4 fruit fly cellular contexts compared by ENCODE assay signal in genomic region chr3R:8744198-8744597, dm6.
TF ChIP-seq lines count a peak whose summit lies in the region.

No protein-coding gene starts in this region.

TF ChIP-seq in whole organism, adult, 20 proteins besides CTCF, POLR2A, EP300 and RAD21 (continued from another document):
- no peak for TF ChIP-seq CG5204 (GFP tag; optimal IDR thresholded peaks at IDR 0.05; lab: Kevin White, UChicago)
TF ChIP-seq in whole organism, adult: peak in this region for 5.

TF ChIP-seq in whole organism, embryonic, 481 proteins besides CTCF, POLR2A, EP300 and RAD21 (continued from another document and continues in another):
- TF ChIP-seq Xrp1 (GFP tag; IDR thresholded peaks at IDR 0.05; lab: Robert Waterston, UW) (peak; percentile 44), CG11093 (GFP tag; IDR thresholded peaks at IDR 0.05; lab: Robert Waterston, UW) (0 out of 3 replicates have a peak, but pooled peaks have one; percentile 24), CG30403 (GFP tag; optimal IDR thresholded peaks at IDR 0.05; lab: Kevin White, UChicago) (peak; percentile 44), CG8944 (GFP tag; optimal IDR thresholded peaks at IDR 0.05; lab: Kevin White, UChicago) (peak; percentile 51), CG14050 (GFP tag; IDR thresholded peaks at IDR 0.05; lab: Robert Waterston, UW) (peak; percentile 12; the same call in 2 of the 3 replicates), Atf-2 (GFP tag; optimal IDR thresholded peaks at IDR 0.05; lab: Kevin White, UChicago) (peak; percentile 29), zfh1 (GFP tag; IDR thresholded peaks at IDR 0.05; lab: Robert Waterston, UW) (peak; percentile 40; the same call in 1 of the 3 replicates), CG10267 (tag; optimal IDR thresholded peaks at IDR 0.05; lab: Kevin White, UChicago) (peak; percentile 17), gsb (GFP tag; IDR thresholded peaks at IDR 0.05; lab: Robert Waterston, UW) (0 out of 2 replicates have a peak, but pooled peaks have one; percentile 10), D (optimal IDR thresholded peaks at IDR 0.05; lab: Kevin White, UChicago) (no peak), D (GFP tag; optimal IDR thresholded peaks at IDR 0.05; lab: Kevin White, UChicago) (no peak), danr (GFP tag; IDR thresholded peaks at IDR 0.05; lab: Robert Waterston, UW) (peak; percentile 8; the same call in 1 of the 2 replicates), Oli (tag; optimal IDR thresholded peaks at IDR 0.05; lab: Kevin White, UChicago) (peak; percentile 62), MESR4 (GFP tag; optimal IDR thresholded peaks at IDR 0.05; lab: Kevin White, UChicago) (no peak), trem (tag; optimal IDR thresholded peaks at IDR 0.05; lab: Kevin White, UChicago) (no peak), HLH3B (GFP tag; IDR thresholded peaks at IDR 0.05; lab: Robert Waterston, UW) (peak; percentile 57; the same call in 1 of the 2 replicates), CG32767 (GFP tag; IDR thresholded peaks at IDR 0.05; lab: Robert Waterston, UW) (peak; percentile 39; the same call in 1 of the 2 replicates), Fer1 (GFP tag; optimal IDR thresholded peaks at IDR 0.05; lab: Kevin White, UChicago) (peak; percentile 45), sd (tag; optimal IDR thresholded peaks at IDR 0.05; lab: Kevin White, UChicago) (peak; percentile 8), CG10431 (GFP tag; optimal IDR thresholded peaks at IDR 0.05; lab: Kevin White, UChicago) (no peak), chif (GFP tag; optimal IDR thresholded peaks at IDR 0.05; lab: Kevin White, UChicago) (peak in 1 of 2 experiments; percentile 45), ranshi (GFP tag; IDR thresholded peaks at IDR 0.05; lab: Robert Waterston, UW) (peak; percentile 61), CG11695 (GFP tag; IDR thresholded peaks at IDR 0.05; lab: Robert Waterston, UW) (peak; percentile 42; the same call in 2 of the 3 replicates), CG10209 (GFP tag; optimal IDR thresholded peaks at IDR 0.05; lab: Kevin White, UChicago) (peak; percentile 54), ase (GFP tag; IDR thresholded peaks at IDR 0.05; lab: Robert Waterston, UW) (peak; percentile 58; the same call in 1 of the 3 replicates), esg (GFP tag; conservative IDR thresholded peaks at IDR 0.05; lab: Robert Waterston, UW) (peak; percentile 66), CG32532 (GFP tag; IDR thresholded peaks at IDR 0.05; lab: Robert Waterston, UW) (peak; percentile 62; the same call in 1 of the 2 replicates), az2 (GFP tag; optimal IDR thresholded peaks at IDR 0.05; lab: Kevin White, UChicago) (peak; percentile 34), tio (GFP tag; optimal IDR thresholded peaks at IDR 0.05; lab: Kevin White, UChicago) (peak; percentile 26), sr (GFP tag; IDR thresholded peaks at IDR 0.05; lab: Robert Waterston, UW) (no peak), CG12219 (GFP tag; optimal IDR thresholded peaks at IDR 0.05; lab: Kevin White, UChicago) (peak; percentile 39), CG8290 (GFP tag; optimal IDR thresholded peaks at IDR 0.05; lab: Kevin White, UChicago) (no peak), CG8290 (tag; optimal IDR thresholded peaks at IDR 0.05; lab: Kevin White, UChicago) (peak in 1 of 2 experiments; percentile 23), bowl (GFP tag; IDR thresholded peaks at IDR 0.05; lab: Robert Waterston, UW) (no peak), CG17359 (tag; optimal IDR thresholded peaks at IDR 0.05; lab: Kevin White, UChicago) (peak; percentile 48), lilli (GFP tag; optimal IDR thresholded peaks at IDR 0.05; lab: Kevin White, UChicago) (peak; percentile 66), vvl (GFP tag; IDR thresholded peaks at IDR 0.05; lab: Robert Waterston, UW) (peak; percentile 59), Nf-YC (tag; optimal IDR thresholded peaks at IDR 0.05; lab: Kevin White, UChicago) (peak; percentile 5), CG14667 (GFP tag; IDR thresholded peaks at IDR 0.05; lab: Robert Waterston, UW) (0 out of 2 replicates have a peak, but pooled peaks have one; percentile 27), mld (GFP tag; IDR thresholded peaks at IDR 0.05; lab: Robert Waterston, UW; ENCODE audit: partially characterized antibody) (no peak), unpg (GFP tag; optimal IDR thresholded peaks at IDR 0.05; lab: Kevin White, UChicago) (peak; percentile 65)

TF ChIP-seq in whole organism, prepupa, 60 proteins besides CTCF, POLR2A, EP300 and RAD21 (continued from another document):
- peak; percentile 61 for TF ChIP-seq Smox (GFP tag; optimal IDR thresholded peaks at IDR 0.05; lab: Kevin White, UChicago)
- TF ChIP-seq spab (GFP tag; optimal IDR thresholded peaks at IDR 0.05; lab: Kevin White, UChicago), result peak; percentile 2
- TF ChIP-seq dac (GFP tag; optimal IDR thresholded peaks at IDR 0.05; lab: Kevin White, UChicago), result no peak
- no peak for TF ChIP-seq Lpt (GFP tag; optimal IDR thresholded peaks at IDR 0.05; lab: Kevin White, UChicago)
- peak; percentile 50 for TF ChIP-seq pdm3 (GFP tag; optimal IDR thresholded peaks at IDR 0.05; lab: Kevin White, UChicago)
- TF ChIP-seq CG6854 (GFP tag; optimal IDR thresholded peaks at IDR 0.05; lab: Kevin White, UChicago), result no peak
- TF ChIP-seq esn (GFP tag; optimal IDR thresholded peaks at IDR 0.05; lab: Kevin White, UChicago), result peak; percentile 62
- TF ChIP-seq Sox102F (GFP tag; optimal IDR thresholded peaks at IDR 0.05; lab: Kevin White, UChicago), result peak; percentile 64
- peak; percentile 44; the same call in 1 of the 3 replicates for TF ChIP-seq CG8119 (GFP tag; IDR thresholded peaks at IDR 0.05; lab: Robert Waterston, UW)
- TF ChIP-seq Eip75B (GFP tag; optimal IDR thresholded peaks at IDR 0.05; lab: Kevin White, UChicago), result peak; percentile 43
- peak; percentile 17 for TF ChIP-seq acj6 (GFP tag; optimal IDR thresholded peaks at IDR 0.05; lab: Kevin White, UChicago)
- peak; percentile 40 for TF ChIP-seq achi (GFP tag; optimal IDR thresholded peaks at IDR 0.05; lab: Kevin White, UChicago)
- TF ChIP-seq vri (GFP tag; optimal IDR thresholded peaks at IDR 0.05; lab: Kevin White, UChicago), result peak; percentile 54
- no peak; the same call in 1 of the 2 replicates for TF ChIP-seq Gug (GFP tag; IDR thresholded peaks at IDR 0.05; lab: Robert Waterston, UW)
- TF ChIP-seq dsx (GFP tag; optimal IDR thresholded peaks at IDR 0.05; lab: Kevin White, UChicago; ENCODE audit: poor library complexity, severe bottlenecking), result no peak
- no peak for TF ChIP-seq fkh (GFP tag; optimal IDR thresholded peaks at IDR 0.05; lab: Kevin White, UChicago)
- peak; percentile 31 for TF ChIP-seq CG11902 (GFP tag; optimal IDR thresholded peaks at IDR 0.05; lab: Kevin White, UChicago)
- TF ChIP-seq Hr38 (GFP tag; optimal IDR thresholded peaks at IDR 0.05; lab: Kevin White, UChicago), result no peak
- peak; percentile 20 for TF ChIP-seq Ets96B (tag; optimal IDR thresholded peaks at IDR 0.05; lab: Kevin White, UChicago)
- peak; percentile 1 for TF ChIP-seq CG10669 (GFP tag; optimal IDR thresholded peaks at IDR 0.05; lab: Kevin White, UChicago)
- TF ChIP-seq svp (GFP tag; lab: Kevin White, UChicago), result peak; percentile 84
- TF ChIP-seq CG32006 (GFP tag; optimal IDR thresholded peaks at IDR 0.05; lab: Kevin White, UChicago), result peak; percentile 48
- peak; percentile 4 for TF ChIP-seq CG6276 (GFP tag; optimal IDR thresholded peaks at IDR 0.05; lab: Kevin White, UChicago)
- TF ChIP-seq Blimp-1 (GFP tag; optimal IDR thresholded peaks at IDR 0.05; lab: Kevin White, UChicago), result no peak
- TF ChIP-seq CG6808 (GFP tag; optimal IDR thresholded peaks at IDR 0.05; lab: Kevin White, UChicago), result no peak
- TF ChIP-seq CG10631 (GFP tag; optimal IDR thresholded peaks at IDR 0.05; lab: Kevin White, UChicago), result peak; percentile 37
- TF ChIP-seq Sox15 (GFP tag; optimal IDR thresholded peaks at IDR 0.05; lab: Kevin White, UChicago), result peak; percentile 23
- peak; percentile 41 for TF ChIP-seq CG8632 (GFP tag; optimal IDR thresholded peaks at IDR 0.05; lab: Kevin White, UChicago)
- peak; percentile 41 for TF ChIP-seq CG34406 (GFP tag; optimal IDR thresholded peaks at IDR 0.05; lab: Kevin White, UChicago)
- TF ChIP-seq Hr39 (GFP tag; optimal IDR thresholded peaks at IDR 0.05; lab: Kevin White, UChicago), result peak; percentile 71
- no peak for TF ChIP-seq CG3032 (tag; optimal IDR thresholded peaks at IDR 0.05; lab: Kevin White, UChicago)
- peak; percentile 69 for TF ChIP-seq Met (GFP tag; optimal IDR thresholded peaks at IDR 0.05; lab: Kevin White, UChicago)
- no peak for TF ChIP-seq CG8319 (GFP tag; optimal IDR thresholded peaks at IDR 0.05; lab: Kevin White, UChicago)
- TF ChIP-seq cyc (GFP tag; optimal IDR thresholded peaks at IDR 0.05; lab: Kevin White, UChicago), result peak; percentile 47
- peak; percentile 30 for TF ChIP-seq Eip78C (GFP tag; lab: Kevin White, UChicago)
- peak; percentile 60 for TF ChIP-seq CG31627 (GFP tag; optimal IDR thresholded peaks at IDR 0.05; lab: Kevin White, UChicago)
- peak; percentile 73 for TF ChIP-seq Sox14 (GFP tag; optimal IDR thresholded peaks at IDR 0.05; lab: Kevin White, UChicago)
- TF ChIP-seq CG16779 (tag; optimal IDR thresholded peaks at IDR 0.05; lab: Kevin White, UChicago), result no peak
- no peak for TF ChIP-seq CG7368 (GFP tag; optimal IDR thresholded peaks at IDR 0.05; lab: Kevin White, UChicago)
- TF ChIP-seq CG11762 (GFP tag; optimal IDR thresholded peaks at IDR 0.05; lab: Kevin White, UChicago; ENCODE audit: insufficient read depth), result peak; percentile 2
- TF ChIP-seq OdsH (GFP tag; optimal IDR thresholded peaks at IDR 0.05; lab: Kevin White, UChicago), result peak; percentile 38

TF ChIP-seq in whole organism, wandering third instar larva, 38 proteins besides CTCF, POLR2A, EP300 and RAD21 (continued from another document):
- no peak for TF ChIP-seq jim (GFP tag; optimal IDR thresholded peaks at IDR 0.05; lab: Kevin White, UChicago)
- TF ChIP-seq Sp1 (GFP tag; optimal IDR thresholded peaks at IDR 0.05; lab: Kevin White, UChicago), result no peak
- TF ChIP-seq foxo (GFP tag; optimal IDR thresholded peaks at IDR 0.05; lab: Kevin White, UChicago), result peak in 1 of 2 experiments; percentile 53
- TF ChIP-seq N (GFP tag; optimal IDR thresholded peaks at IDR 0.05; lab: Kevin White, UChicago), result no peak
- no peak for TF ChIP-seq pan (optimal IDR thresholded peaks at IDR 0.05; lab: Kevin White, UChicago)
- peak; percentile 15 for TF ChIP-seq sv (GFP tag; optimal IDR thresholded peaks at IDR 0.05; lab: Kevin White, UChicago)
- no peak for TF ChIP-seq Dfd (GFP tag; optimal IDR thresholded peaks at IDR 0.05; lab: Kevin White, UChicago)
- TF ChIP-seq CG9705 (GFP tag; optimal IDR thresholded peaks at IDR 0.05; lab: Kevin White, UChicago), result no peak
- TF ChIP-seq Mio (GFP tag; optimal IDR thresholded peaks at IDR 0.05; lab: Kevin White, UChicago), result no peak
- no peak for TF ChIP-seq woc (GFP tag; optimal IDR thresholded peaks at IDR 0.05; lab: Kevin White, UChicago)
- TF ChIP-seq sage (GFP tag; optimal IDR thresholded peaks at IDR 0.05; lab: Kevin White, UChicago), result no peak
- TF ChIP-seq dmrt93B (GFP tag; optimal IDR thresholded peaks at IDR 0.05; lab: Kevin White, UChicago), result peak; percentile 19
- no peak for TF ChIP-seq GATAd (GFP tag; optimal IDR thresholded peaks at IDR 0.05; lab: Kevin White, UChicago)
- no peak for TF ChIP-seq dsf (GFP tag; optimal IDR thresholded peaks at IDR 0.05; lab: Kevin White, UChicago; ENCODE audit: borderline replicate concordance)
